Fruit fly (Drosophila melanogaster): ENCODE results near the gene CG32318.

- TF ChIP-seq tj (GFP tag; optimal IDR thresholded peaks at IDR 0.05), result no peak
- TF ChIP-seq bab1 (GFP tag; optimal IDR thresholded peaks at IDR 0.05), result no peak
- no peak for TF ChIP-seq CG14711 (tag; optimal IDR thresholded peaks at IDR 0.05)
- TF ChIP-seq kay (GFP tag; ENCODE audit: borderline replicate concordance), result no peak
- no peak for TF ChIP-seq pad (GFP tag; optimal IDR thresholded peaks at IDR 0.05)
- no peak for TF ChIP-seq Clk (GFP tag; optimal IDR thresholded peaks at IDR 0.05)
- no peak for TF ChIP-seq toe (GFP tag; optimal IDR thresholded peaks at IDR 0.05)
- no peak for TF ChIP-seq CG33017 (tag; optimal IDR thresholded peaks at IDR 0.05)
- TF ChIP-seq CG11617 (GFP tag; optimal IDR thresholded peaks at IDR 0.05), result no peak
- TF ChIP-seq CG7045 (GFP tag; optimal IDR thresholded peaks at IDR 0.05), result no peak
Measured at dm6 chr3L:1264998-1265397, 18.3 kb upstream of the CG32318 start.

Measured in whole organism, adult.